Worm (Caenorhabditis elegans): Measurements from ENCODE around the gene M02D8.2.

Gene M02D8.2

DNA sequence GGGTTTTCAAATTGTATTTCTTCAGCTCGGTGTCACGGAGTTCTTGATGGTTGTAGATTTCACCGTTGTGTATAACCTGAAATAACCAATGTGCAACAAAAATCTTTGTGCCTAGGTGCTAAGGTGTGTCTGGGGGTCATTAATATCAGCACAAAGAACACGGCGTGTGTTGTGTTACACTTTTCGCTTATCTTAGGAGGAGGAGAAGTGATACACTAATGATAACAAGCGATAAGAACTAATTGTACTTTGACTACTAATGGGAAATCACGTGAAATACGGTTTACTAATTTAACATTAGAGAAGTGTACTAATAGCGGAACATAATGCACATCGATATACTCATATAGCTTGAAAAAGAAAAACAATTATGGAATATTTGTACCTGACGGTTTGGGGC, 10.7 kb downstream of the M02D8.2 start:
- TF ChIP-seq eor-1 (tag; optimal IDR thresholded peaks at IDR 0.05), result no peak
- TF ChIP-seq pqm-1 (tag; optimal IDR thresholded peaks at IDR 0.05), result peak; percentile 97
- TF ChIP-seq lin-39 (tag; optimal IDR thresholded peaks at IDR 0.05), result peak; percentile 48
- no peak for TF ChIP-seq fos-1 (tag; optimal IDR thresholded peaks at IDR 0.05)
- TF ChIP-seq unc-39 (tag; optimal IDR thresholded peaks at IDR 0.05), result no peak
- no peak for TF ChIP-seq snpc-4 (tag; optimal IDR thresholded peaks at IDR 0.05)
- no peak for TF ChIP-seq daf-12 (tag; optimal IDR thresholded peaks at IDR 0.05)
- TF ChIP-seq nfya-1 (tag; optimal IDR thresholded peaks at IDR 0.05; ENCODE audit: insufficient read depth), result no peak
- TF ChIP-seq sea-2 (GFP tag; optimal IDR thresholded peaks at IDR 0.05), result no peak
- no peak for TF ChIP-seq ceh-82 (tag; optimal IDR thresholded peaks at IDR 0.05)
- TF ChIP-seq tbx-2 (tag; optimal IDR thresholded peaks at IDR 0.05), result no peak
- TF ChIP-seq fkh-10 (GFP tag; optimal IDR thresholded peaks at IDR 0.05), result no peak
- TF ChIP-seq ceh-9 (tag; optimal IDR thresholded peaks at IDR 0.05), result no peak
- TF ChIP-seq ztf-11 (tag; optimal IDR thresholded peaks at IDR 0.05), result no peak
- no peak for TF ChIP-seq nhr-28 (tag; optimal IDR thresholded peaks at IDR 0.05)
- TF ChIP-seq nhr-25 (tag; optimal IDR thresholded peaks at IDR 0.05), result peak; percentile 52
- peak; percentile 48 for TF ChIP-seq nhr-23 (tag; optimal IDR thresholded peaks at IDR 0.05)
- no peak for TF ChIP-seq nhr-77 (tag; optimal IDR thresholded peaks at IDR 0.05)
- no peak for TF ChIP-seq nhr-76 (tag; optimal IDR thresholded peaks at IDR 0.05)
- no peak for TF ChIP-seq lin-15B (tag; optimal IDR thresholded peaks at IDR 0.05)
- TF ChIP-seq nhr-11 (tag; optimal IDR thresholded peaks at IDR 0.05), result no peak
- peak; percentile 74 for TF ChIP-seq jun-1 (tag; optimal IDR thresholded peaks at IDR 0.05)
- TF ChIP-seq lsy-12 (tag; optimal IDR thresholded peaks at IDR 0.05), result no peak
- no peak for TF ChIP-seq elt-1 (tag; optimal IDR thresholded peaks at IDR 0.05)
- no peak for TF ChIP-seq ama-1 (optimal IDR thresholded peaks at IDR 0.05)
- no peak for TF ChIP-seq mml-1 (tag; optimal IDR thresholded peaks at IDR 0.05)
- TF ChIP-seq ZK546.5 (tag; optimal IDR thresholded peaks at IDR 0.05), result no peak
- no peak for TF ChIP-seq hmg-11 (tag; optimal IDR thresholded peaks at IDR 0.05)
- no peak for TF ChIP-seq zag-1 (tag; optimal IDR thresholded peaks at IDR 0.05)
- TF ChIP-seq R02D3.7 (tag; optimal IDR thresholded peaks at IDR 0.05), result no peak
- TF ChIP-seq egl-5 (tag; optimal IDR thresholded peaks at IDR 0.05), result no peak
- TF ChIP-seq ceh-28 (tag; optimal IDR thresholded peaks at IDR 0.05), result no peak
- peak; percentile 94 for TF ChIP-seq elt-2 (tag; optimal IDR thresholded peaks at IDR 0.05)
- no peak for TF ChIP-seq aly-2 (tag; optimal IDR thresholded peaks at IDR 0.05)
- TF ChIP-seq nhr-237 (tag; optimal IDR thresholded peaks at IDR 0.05), result no peak
- no peak for TF ChIP-seq nhr-67 (tag; optimal IDR thresholded peaks at IDR 0.05)
- TF ChIP-seq elt-3 (tag; optimal IDR thresholded peaks at IDR 0.05), result peak; percentile 9 to 97 (median 97)
- peak; percentile 74 for TF ChIP-seq pha-4 (tag; optimal IDR thresholded peaks at IDR 0.05)
- TF ChIP-seq nhr-43 (tag; optimal IDR thresholded peaks at IDR 0.05; ENCODE audit: poor library complexity, severe bottlenecking), result peak; percentile 42
- no peak for TF ChIP-seq mdl-1 (tag; optimal IDR thresholded peaks at IDR 0.05)
- TF ChIP-seq egl-27 (tag; optimal IDR thresholded peaks at IDR 0.05), result no peak
- no peak for TF ChIP-seq unc-62 (GFP tag; optimal IDR thresholded peaks at IDR 0.05)
- TF ChIP-seq ceh-16 (tag; optimal IDR thresholded peaks at IDR 0.05), result no peak
- no peak for TF ChIP-seq skn-1 (tag; optimal IDR thresholded peaks at IDR 0.05)
- TF ChIP-seq fkh-2 (tag; optimal IDR thresholded peaks at IDR 0.05), result no peak
- TF ChIP-seq nhr-12 (tag; optimal IDR thresholded peaks at IDR 0.05), result no peak
- TF ChIP-seq ztf-4 (tag; optimal IDR thresholded peaks at IDR 0.05), result no peak

- peak; percentile 68 for TF ChIP-seq ama-1 (optimal IDR thresholded peaks at IDR 0.05)
- TF ChIP-seq nhr-67 (tag; optimal IDR thresholded peaks at IDR 0.05), result no peak
Observed at ce11 chrX:8750660-8751059, 11.2 kb downstream of the M02D8.2 start, which contains the start of gene asns-2. TSS of gene asns-2 (minus strand) at chrX:8750941.
